Worm (Caenorhabditis elegans): ENCODE results near the gene npr-13.
A peak's percentile ranks its signal among the peaks of the same experiment; 100 is the strongest.

npr-13 gene

ce11 chrV:14806204-14806737 lies 52.1 kb downstream of the npr-13 start:
- TF ChIP-seq tbx-2 (tag; optimal IDR thresholded peaks at IDR 0.05) (peak; percentile 41), ref-2 (tag; optimal IDR thresholded peaks at IDR 0.05) (peak; percentile 27), ttx-3 (tag; optimal IDR thresholded peaks at IDR 0.05) (no peak), ceh-31 (tag; optimal IDR thresholded peaks at IDR 0.05) (peak; percentile 18), unc-55 (GFP tag; optimal IDR thresholded peaks at IDR 0.05) (peak; percentile 26), rnt-1 (tag; optimal IDR thresholded peaks at IDR 0.05) (peak; percentile 53)

Data from whole organism, late embryonic.